Worm (Caenorhabditis elegans) whole organism, mixed stage, embryonic: ENCODE measurements around the gene F25H9.2.

ENCODE experiments used
- drap-1 ChIP-seq: fragments of 200-800 bp; sonication (Bioruptor generic); optimal IDR thresholded peaks from 3 replicates; lab custom pipeline; 2018; ENCODE audit warnings: mild to moderate bottlenecking, missing genetic modification characterization, missing compliant biosample characterization
- lin-13 ChIP-seq: fragments of 150-350 bp; optimal IDR thresholded peaks from 2 replicates; lab custom pipeline; 2014; ENCODE audit warnings: missing biosample characterization, missing genetic modification characterization
- lsy-2 ChIP-seq: fragments of 150-350 bp; optimal IDR thresholded peaks from 2 replicates; lab custom pipeline; 2014; ENCODE audit warnings: missing biosample characterization, missing genetic modification characterization
- nhr-12 ChIP-seq: fragments of 150-350 bp; optimal IDR thresholded peaks from 2 replicates; lab custom pipeline; 2014; ENCODE audit warnings: missing biosample characterization, missing genetic modification characterization
- pha-4 ChIP-seq: fragments of 150-350 bp; optimal IDR thresholded peaks from 2 replicates; lab custom pipeline; 2018; ENCODE audit warnings: missing biosample characterization, missing genetic modification reagents, missing genetic modification characterization
- snpc-4 ChIP-seq: fragments of 150-350 bp; optimal IDR thresholded peaks from 2 replicates; lab custom pipeline; 2014; ENCODE audit warnings: missing biosample characterization, missing genetic modification characterization
- sptf-1 ChIP-seq: sonication (generic microtip); optimal IDR thresholded peaks from 2 replicates; lab custom pipeline; 2017; ENCODE audit warnings: mild to moderate bottlenecking, missing genetic modification characterization, moderate library complexity, missing compliant biosample characterization
- unc-120 ChIP-seq: sonication (generic microtip); optimal IDR thresholded peaks from 2 replicates; lab custom pipeline; 2017; ENCODE audit warnings: missing genetic modification characterization, missing compliant biosample characterization; ENCODE audit not compliant: poor library complexity, severe bottlenecking

DNA sequence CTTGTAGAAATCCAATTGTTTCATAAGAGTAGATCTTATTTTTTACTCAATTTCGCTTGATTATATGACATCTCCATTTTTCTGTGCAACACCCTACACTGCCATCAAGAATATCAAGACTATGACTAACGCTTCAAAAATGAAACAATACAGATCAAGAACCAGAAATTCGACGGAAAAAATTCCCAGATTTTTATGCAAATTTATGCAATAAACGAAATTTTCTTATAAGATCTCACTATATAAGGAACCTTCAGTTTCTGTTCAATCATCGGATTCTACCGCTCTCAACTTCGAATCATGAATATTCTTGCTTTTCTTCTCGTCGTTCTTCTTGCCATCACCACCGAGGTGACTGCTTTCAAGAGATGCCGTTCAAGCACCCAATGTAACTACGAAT, 48.4 kb downstream of the F25H9.2 start, which contains the start of gene R11G10.4:
- TF ChIP-seq nhr-12 (tag; lab: Kevin White, UChicago) (no peak), snpc-4 (no peak), pha-4 (no peak), lin-13 (no peak), lsy-2 (no peak), unc-120 (tag; lab: Kevin White, UChicago) (no peak), sptf-1 (tag; lab: Kevin White, UChicago) (no peak), drap-1 (no peak)
